Worm (Caenorhabditis elegans) whole organism, L4 larva: Measurements from ENCODE around the gene F56F11.4.

ENCODE experiments used
- daf-12 ChIP-seq: fragments of 150-350 bp; optimal IDR thresholded peaks from 2 replicates; lab custom pipeline; 2014; ENCODE audit warnings: missing biosample characterization, missing genetic modification reagents, missing genetic modification characterization
- nhr-237 ChIP-seq: sonication (generic microtip); optimal IDR thresholded peaks from 2 replicates; lab custom pipeline; 2017; ENCODE audit warnings: missing biosample characterization, missing genetic modification characterization
- snpc-4 ChIP-seq: fragments of 150-350 bp; optimal IDR thresholded peaks from 2 replicates; lab custom pipeline; 2014; ENCODE audit warnings: missing biosample characterization, missing genetic modification characterization

DNA sequence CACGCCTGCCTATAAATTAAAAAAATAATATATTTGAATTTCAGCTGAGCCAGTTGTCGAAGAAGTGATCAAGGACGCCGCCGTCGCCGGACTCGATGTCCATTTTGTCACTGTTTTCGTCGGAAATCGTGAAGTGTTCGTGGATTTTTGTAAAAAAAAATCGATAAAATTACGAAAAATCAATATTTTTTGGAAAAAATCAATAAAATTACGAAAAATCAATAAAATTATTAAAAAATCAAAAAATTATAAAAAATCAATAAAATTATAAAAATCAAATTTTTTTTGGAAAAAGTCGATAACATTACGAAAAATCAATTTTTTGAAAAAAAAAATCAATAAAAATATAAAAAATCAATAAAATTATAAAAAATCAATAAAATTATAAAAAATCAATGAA, 21.0 kb upstream of the F56F11.4 start:
- TF ChIP-seq nhr-237 (tag; lab: Kevin White, UChicago) = no peak
- TF ChIP-seq daf-12 = no peak
- TF ChIP-seq snpc-4 (tag; lab: Kevin White, UChicago) = no peak
